Fruit fly (Drosophila melanogaster) whole organism, adult: ENCODE data around the gene CG15772.

ENCODE experiments used
- CG14711 ChIP-seq: fragments of 200-800 bp; sonication (Bioruptor generic); optimal IDR thresholded peaks from 2 replicates; lab custom pipeline; 2018; ENCODE audit warnings: missing biosample characterization, mild to moderate bottlenecking, missing genetic modification characterization, moderate library complexity
- CG1620 ChIP-seq: fragments of 200-800 bp; sonication (Bioruptor generic); optimal IDR thresholded peaks from 2 replicates; lab custom pipeline; 2016; ENCODE audit warnings: missing biosample characterization, missing genetic modification characterization
- CG5204 ChIP-seq: fragments of 200-800 bp; sonication (Bioruptor generic); optimal IDR thresholded peaks from 2 replicates; lab custom pipeline; 2016; ENCODE audit warnings: missing biosample characterization, missing genetic modification characterization
- Mnt ChIP-seq: fragments of 200-800 bp; sonication (Bioruptor generic); optimal IDR thresholded peaks from 2 replicates; lab custom pipeline; 2016; ENCODE audit warnings: missing biosample characterization, mild to moderate bottlenecking, missing genetic modification characterization
- kay ChIP-seq: fragments of 200-800 bp; sonication (Bioruptor generic); peaks from one replicate; lab custom pipeline; 2016; ENCODE audit warnings: missing biosample characterization, missing genetic modification characterization, borderline replicate concordance
- ovo ChIP-seq: fragments of 200-800 bp; sonication (Bioruptor generic); optimal IDR thresholded peaks from 2 replicates; lab custom pipeline; 2016; ENCODE audit warnings: missing biosample characterization, missing genetic modification characterization

dm6 chrX:5724151-5724699 is 27.8 kb upstream of the CG15772 start:
- no peak for TF ChIP-seq CG5204 (GFP tag; lab: Kevin White, UChicago)
- no peak for TF ChIP-seq CG14711
- no peak for TF ChIP-seq ovo (GFP tag; lab: Kevin White, UChicago)
- no peak for TF ChIP-seq kay (GFP tag; lab: Kevin White, UChicago)
- TF ChIP-seq Mnt (GFP tag; lab: Kevin White, UChicago) = no peak
- TF ChIP-seq CG1620 (GFP tag; lab: Kevin White, UChicago) = no peak
